Fruit fly (Drosophila melanogaster) whole organism: ENCODE measurements around the gene CG11658.

Source experiments
- CG8478 ChIP-seq: fragments of >200 bp; optimal IDR thresholded peaks from 2 replicates; lab custom pipeline; 2018; ENCODE audit warnings: inconsistent platforms
- EcR ChIP-seq, 2 experiments: fragments of >200 bp; optimal IDR thresholded peaks; 2 replicates each; lab custom pipeline; 2017; ENCODE audit warnings: missing biosample characterization in 2 of 2, missing genetic modification characterization in 2 of 2, missing genetic modification reagents in 2 of 2
- psq ChIP-seq: fragments of >200 bp; optimal IDR thresholded peaks from 2 replicates; lab custom pipeline; 2017

DNA sequence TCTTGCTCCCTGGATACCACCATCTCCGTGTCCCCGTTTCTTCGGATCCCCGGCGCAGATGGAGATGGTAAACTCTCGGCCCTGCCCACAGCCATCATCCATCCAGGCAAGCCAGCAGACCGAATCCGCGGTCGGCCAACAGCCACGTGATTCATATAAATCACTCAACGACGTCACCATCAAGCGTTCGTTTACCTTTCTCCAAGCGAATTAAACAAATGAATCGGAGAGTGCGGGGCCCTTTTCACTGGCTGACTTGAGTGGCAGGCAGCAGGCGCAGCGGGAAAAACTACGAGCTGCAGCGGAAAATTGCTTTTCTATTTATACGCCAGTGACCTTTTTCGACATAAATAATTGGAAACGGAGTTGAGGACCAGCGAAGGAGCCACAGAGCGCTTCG, 4.8 kb downstream of the CG11658 start:
- no peak for TF ChIP-seq CG8478 (lab: Kevin White, UChicago)
- no peak for TF ChIP-seq psq (lab: Kevin White, UChicago)
- TF ChIP-seq EcR (GFP tag; optimal IDR thresholded peaks at IDR 0.05; lab: Kevin White, UChicago): peak in 1 of 2 experiments; percentile 77
